Fruit fly (Drosophila melanogaster) whole organism, embryonic: ENCODE data around the gene bin.
A peak's percentile ranks its signal among the peaks of the same experiment; 100 is the strongest.

Experiments
- Adf1 ChIP-seq: fragments of 200-800 bp; sonication (Bioruptor generic); IDR thresholded peaks from 2 replicates; pipeline ENCODE4 v1.3.6; 2022; ENCODE audit warnings: missing biosample characterization, missing genetic modification characterization
- Atf6 ChIP-seq: fragments of 200-800 bp; sonication (Bioruptor generic); IDR thresholded peaks from 2 replicates; pipeline ENCODE4 v1.3.6; 2022; ENCODE audit warnings: missing biosample characterization, missing genetic modification characterization
- B-H1 ChIP-seq: fragments of 200-800 bp; sonication (Bioruptor generic); IDR thresholded peaks from 3 replicates; pipeline ENCODE4 v1.3.6; 2022; ENCODE audit warnings: missing biosample characterization, missing genetic modification characterization
- CG10431 ChIP-seq: fragments of 200-800 bp; sonication (Bioruptor generic); optimal IDR thresholded peaks from 3 replicates; lab custom pipeline; 2018; ENCODE audit warnings: missing biosample characterization, mild to moderate bottlenecking, missing genetic modification characterization
- CG11456 ChIP-seq: fragments of 200-800 bp; sonication (Bioruptor generic); IDR thresholded peaks from 3 replicates; pipeline ENCODE4 v1.3.6; 2022; ENCODE audit warnings: missing biosample characterization, missing genetic modification characterization
- CG12299 ChIP-seq: fragments of 200-800 bp; sonication (Bioruptor generic); optimal IDR thresholded peaks from 2 replicates; lab custom pipeline; 2018; ENCODE audit warnings: missing biosample characterization, mild to moderate bottlenecking, missing genetic modification characterization
- CG13123 ChIP-seq: fragments of 200-800 bp; sonication (Bioruptor generic); optimal IDR thresholded peaks from 2 replicates; lab custom pipeline; 2016; ENCODE audit warnings: missing biosample characterization, missing genetic modification characterization
- CG15514 ChIP-seq: fragments of 200-800 bp; sonication (Bioruptor generic); optimal IDR thresholded peaks from 3 replicates; lab custom pipeline; 2017; ENCODE audit warnings: missing biosample characterization, missing genetic modification characterization, mild to moderate bottlenecking, moderate library complexity, missing genetic modification reagents
- CG16779 ChIP-seq: fragments of 200-800 bp; sonication (Bioruptor generic); IDR thresholded peaks from 2 replicates; pipeline ENCODE4 v1.3.6; 2022; ENCODE audit warnings: missing biosample characterization, missing genetic modification characterization
- CG18599 ChIP-seq: fragments of 200-800 bp; sonication (Bioruptor generic); optimal IDR thresholded peaks from 3 replicates; lab custom pipeline; 2017; ENCODE audit warnings: missing biosample characterization, missing genetic modification characterization, mild to moderate bottlenecking, moderate library complexity, missing genetic modification reagents
- CG2116 ChIP-seq: fragments of 200-800 bp; sonication (Bioruptor generic); optimal IDR thresholded peaks from 3 replicates; lab custom pipeline; 2018; ENCODE audit warnings: missing biosample characterization, mild to moderate bottlenecking, missing genetic modification characterization
- CG2120 ChIP-seq: fragments of 200-800 bp; sonication (Bioruptor generic); optimal IDR thresholded peaks from 3 replicates; lab custom pipeline; 2016; ENCODE audit warnings: missing biosample characterization, missing genetic modification characterization
- CG2202 ChIP-seq: fragments of 200-800 bp; sonication (Bioruptor generic); optimal IDR thresholded peaks from 2 replicates; lab custom pipeline; 2018; ENCODE audit warnings: missing biosample characterization, mild to moderate bottlenecking, missing genetic modification characterization
- CG2875 ChIP-seq: fragments of 200-800 bp; sonication (Bioruptor generic); optimal IDR thresholded peaks from 2 replicates; lab custom pipeline; 2017; ENCODE audit warnings: missing biosample characterization, mild to moderate bottlenecking, missing genetic modification characterization, missing genetic modification reagents
- CG30403 ChIP-seq: fragments of 200-800 bp; sonication (Bioruptor generic); optimal IDR thresholded peaks from 3 replicates; lab custom pipeline; 2016; ENCODE audit warnings: missing biosample characterization, missing genetic modification characterization
- CG31388 ChIP-seq: fragments of 200-800 bp; sonication (Bioruptor generic); optimal IDR thresholded peaks from 2 replicates; lab custom pipeline; 2016; ENCODE audit warnings: missing biosample characterization, missing genetic modification characterization
- CG3847 ChIP-seq: fragments of 200-800 bp; sonication (Bioruptor generic); IDR thresholded peaks from 2 replicates; pipeline ENCODE4 v1.3.6; 2022; ENCODE audit warnings: missing biosample characterization, missing genetic modification characterization
- CG4730 ChIP-seq: fragments of 200-800 bp; sonication (Bioruptor generic); IDR thresholded peaks from 2 replicates; pipeline ENCODE4 v1.3.6; 2022; ENCODE audit warnings: missing biosample characterization, missing genetic modification characterization
- CG8924 ChIP-seq: fragments of 200-800 bp; optimal IDR thresholded peaks from 3 replicates; lab custom pipeline; 2019; ENCODE audit warnings: missing biosample characterization, mild to moderate bottlenecking, missing genetic modification characterization, moderate library complexity
- CG9437 ChIP-seq: fragments of 200-800 bp; sonication (Bioruptor generic); optimal IDR thresholded peaks from 2 replicates; lab custom pipeline; 2018; ENCODE audit warnings: missing biosample characterization, mild to moderate bottlenecking, missing genetic modification characterization
- CG9932 ChIP-seq: fragments of 200-800 bp; sonication (Bioruptor generic); IDR thresholded peaks from 2 replicates; pipeline ENCODE4 v1.3.6; 2022; ENCODE audit warnings: missing biosample characterization, missing genetic modification characterization
- D19B ChIP-seq: fragments of 200-800 bp; sonication (Bioruptor generic); optimal IDR thresholded peaks from 2 replicates; lab custom pipeline; 2017; ENCODE audit warnings: missing biosample characterization, mild to moderate bottlenecking, missing genetic modification characterization
- Dfd ChIP-seq, 2 experiments: fragments of >200 bp; optimal IDR thresholded peaks; 2 replicates each; lab custom pipeline; 2017; ENCODE audit warnings: missing biosample characterization in 2 of 2, missing genetic modification characterization in 2 of 2
- Dref ChIP-seq: fragments of 200-800 bp; sonication (Bioruptor generic); IDR thresholded peaks from 2 replicates; pipeline ENCODE4 v1.3.6; 2022; ENCODE audit warnings: missing biosample characterization, missing genetic modification characterization
- Fer3 ChIP-seq: fragments of 200-800 bp; sonication (Bioruptor generic); optimal IDR thresholded peaks from 2 replicates; lab custom pipeline; 2018; ENCODE audit warnings: missing biosample characterization, mild to moderate bottlenecking, missing genetic modification characterization, moderate library complexity
- Hey ChIP-seq: fragments of 200-800 bp; sonication (Bioruptor generic); optimal IDR thresholded peaks from 3 replicates; lab custom pipeline; 2018; ENCODE audit warnings: missing biosample characterization, mild to moderate bottlenecking, missing genetic modification characterization
- Hr39 ChIP-seq: fragments of >200 bp; optimal IDR thresholded peaks from 2 replicates; lab custom pipeline; 2017
- Hr78 ChIP-seq, 2 experiments: fragments of 200-800 bp in 1 of 2; fragments of >200 bp in 1 of 2; sonication (Bioruptor generic) in 1 of 2; optimal IDR thresholded peaks; 2 replicates each; lab custom pipeline; 2017 to 2019; ENCODE audit warnings: missing biosample characterization in 2 of 2, missing genetic modification characterization in 2 of 2, mild to moderate bottlenecking in 1 of 2, moderate library complexity in 1 of 2
- Mrtf ChIP-seq: fragments of 200-800 bp; sonication (Bioruptor generic); IDR thresholded peaks from 3 replicates; pipeline ENCODE4 v1.3.6; 2022; ENCODE audit warnings: missing biosample characterization, missing genetic modification characterization
- Nf-YA ChIP-seq: fragments of 200-800 bp; sonication (Bioruptor generic); IDR thresholded peaks from 2 replicates; pipeline ENCODE4 v1.3.6; 2022; ENCODE audit warnings: missing biosample characterization, missing genetic modification characterization
- Rfx ChIP-seq: fragments of 200-800 bp; sonication (Bioruptor generic); IDR thresholded peaks from 2 replicates; pipeline ENCODE4 v1.3.6; 2022; ENCODE audit warnings: missing biosample characterization, missing genetic modification characterization
- Rx ChIP-seq: fragments of 200-800 bp; sonication (Bioruptor generic); IDR thresholded peaks from 2 replicates; pipeline ENCODE4 v1.3.6; 2022; ENCODE audit warnings: missing biosample characterization, missing genetic modification characterization
- Side ChIP-seq: fragments of 200-800 bp; sonication (Bioruptor generic); optimal IDR thresholded peaks from 2 replicates; lab custom pipeline; 2016; ENCODE audit warnings: missing biosample characterization, missing genetic modification characterization
- Six4 ChIP-seq: fragments of 200-800 bp; sonication (Bioruptor generic); optimal IDR thresholded peaks from 2 replicates; lab custom pipeline; 2016; ENCODE audit warnings: missing biosample characterization, missing genetic modification characterization
- bigmax ChIP-seq: fragments of 200-800 bp; sonication (Bioruptor generic); optimal IDR thresholded peaks from 2 replicates; lab custom pipeline; 2018; ENCODE audit warnings: missing biosample characterization, mild to moderate bottlenecking, missing genetic modification characterization
- croc ChIP-seq: fragments of 200-800 bp; sonication (Bioruptor generic); conservative IDR thresholded peaks from 3 replicates; pipeline ENCODE4 v1.3.6; 2022; ENCODE audit warnings: missing biosample characterization, missing genetic modification characterization
- da ChIP-seq: fragments of 200-800 bp; sonication (Bioruptor generic); optimal IDR thresholded peaks from 2 replicates; lab custom pipeline; 2016; ENCODE audit warnings: missing biosample characterization, missing genetic modification characterization
- dm ChIP-seq: fragments of 200-800 bp; sonication (Bioruptor generic); optimal IDR thresholded peaks from 3 replicates; lab custom pipeline; 2016; ENCODE audit warnings: missing biosample characterization, missing genetic modification characterization
- ems ChIP-seq: fragments of 200-800 bp; sonication (Bioruptor generic); optimal IDR thresholded peaks from 3 replicates; lab custom pipeline; 2016; ENCODE audit warnings: missing biosample characterization, missing genetic modification characterization
- ewg ChIP-seq: fragments of 200-800 bp; sonication (Bioruptor generic); optimal IDR thresholded peaks from 3 replicates; lab custom pipeline; 2017; ENCODE audit warnings: mild to moderate bottlenecking, missing biosample characterization, missing genetic modification reagents, missing genetic modification characterization
- gro ChIP-seq: fragments of 200-800 bp; sonication (Bioruptor generic); optimal IDR thresholded peaks from 2 replicates; lab custom pipeline; 2016; ENCODE audit warnings: missing biosample characterization, missing genetic modification characterization
- kah ChIP-seq: fragments of 200-800 bp; sonication (Bioruptor generic); optimal IDR thresholded peaks from 2 replicates; lab custom pipeline; 2018; ENCODE audit warnings: missing biosample characterization, mild to moderate bottlenecking, missing genetic modification characterization
- onecut ChIP-seq: fragments of 200-800 bp; sonication (Bioruptor generic); IDR thresholded peaks from 2 replicates; pipeline ENCODE4 v1.3.6; 2022; ENCODE audit warnings: missing biosample characterization, missing genetic modification characterization
- pzg ChIP-seq: fragments of 200-800 bp; sonication (Bioruptor generic); optimal IDR thresholded peaks from 3 replicates; lab custom pipeline; 2018; ENCODE audit warnings: missing biosample characterization, mild to moderate bottlenecking, missing genetic modification characterization, moderate library complexity
- ro ChIP-seq: fragments of 200-800 bp; sonication (Bioruptor generic); IDR thresholded peaks from 2 replicates; pipeline ENCODE4 v1.3.6; 2022; ENCODE audit warnings: missing biosample characterization, missing genetic modification characterization
- stc ChIP-seq: fragments of 200-800 bp; sonication (Bioruptor generic); IDR thresholded peaks from 2 replicates; pipeline ENCODE4 v1.3.6; 2022; ENCODE audit warnings: missing biosample characterization, missing genetic modification characterization
- tgo ChIP-seq: fragments of 200-800 bp; sonication (Bioruptor generic); IDR thresholded peaks from 3 replicates; pipeline ENCODE4 v1.3.6; 2022; ENCODE audit warnings: missing biosample characterization, missing genetic modification characterization
- trem ChIP-seq: fragments of 200-800 bp; optimal IDR thresholded peaks from 3 replicates; lab custom pipeline; 2019; ENCODE audit warnings: missing biosample characterization, mild to moderate bottlenecking, missing genetic modification characterization, moderate library complexity
- twi ChIP-seq: fragments of 200-800 bp; optimal IDR thresholded peaks from 2 replicates; lab custom pipeline; 2019; ENCODE audit warnings: missing biosample characterization, mild to moderate bottlenecking, missing genetic modification characterization, moderate library complexity
- wor ChIP-seq: fragments of 200-800 bp; sonication (Bioruptor generic); IDR thresholded peaks from 2 replicates; pipeline ENCODE4 v1.3.6; 2022; ENCODE audit warnings: missing biosample characterization, missing genetic modification characterization
- zf30C ChIP-seq: fragments of 200-800 bp; sonication (Bioruptor generic); optimal IDR thresholded peaks from 3 replicates; lab custom pipeline; 2018; ENCODE audit warnings: missing biosample characterization, mild to moderate bottlenecking, missing genetic modification characterization

bin gene

dm6 chr3L:6979387-6980249 lies 10.8 kb upstream of the bin start, which contains the start of gene Galphai (continued):
- TF ChIP-seq CG18599 (no peak), CG12299 (tag; lab: Kevin White, UChicago) (peak; percentile 47), onecut (GFP tag; lab: Robert Waterston, UW) (no peak), ro (GFP tag; lab: Robert Waterston, UW) (no peak), twi (no peak), CG3847 (peak; percentile 93), Fer3 (no peak), da (no peak), bigmax (no peak), ewg (GFP tag; lab: Kevin White, UChicago) (peak; percentile 77), Atf6 (GFP tag; lab: Robert Waterston, UW) (no peak), CG15514 (GFP tag; lab: Kevin White, UChicago) (peak; percentile 92), CG8924 (tag; lab: Kevin White, UChicago) (peak; percentile 42), croc (GFP tag; lab: Robert Waterston, UW) (no peak), Dref (GFP tag; lab: Robert Waterston, UW) (peak; percentile 53), Hr39 (lab: Kevin White, UChicago) (no peak), CG2116 (GFP tag; lab: Kevin White, UChicago) (peak; percentile 72), Rfx (peak; percentile 71), kah (GFP tag; lab: Kevin White, UChicago) (no peak), Side (GFP tag; lab: Kevin White, UChicago) (peak; percentile 53), CG31388 (GFP tag; lab: Kevin White, UChicago) (no peak), wor (GFP tag; lab: Robert Waterston, UW) (no peak), Rx (GFP tag; lab: Robert Waterston, UW) (no peak), Hr78 (GFP tag; optimal IDR thresholded peaks at IDR 0.05; lab: Kevin White, UChicago) (peak in 1 of 2 experiments; percentile 69), ems (GFP tag; lab: Kevin White, UChicago) (peak; percentile 40), trem (tag; lab: Kevin White, UChicago) (peak; percentile 91), CG30403 (GFP tag; lab: Kevin White, UChicago) (peak; percentile 7), CG4730 (GFP tag; lab: Robert Waterston, UW) (no peak), pzg (GFP tag; lab: Kevin White, UChicago) (peak; percentile 100), D19B (GFP tag; lab: Kevin White, UChicago) (no peak), CG9437 (no peak), CG2875 (GFP tag; lab: Kevin White, UChicago) (no peak), tgo (GFP tag; lab: Robert Waterston, UW) (no peak), CG16779 (GFP tag; lab: Robert Waterston, UW) (no peak), Six4 (GFP tag; lab: Kevin White, UChicago) (no peak), Hey (no peak), zf30C (GFP tag; lab: Kevin White, UChicago) (no peak), gro (GFP tag; lab: Kevin White, UChicago) (peak; percentile 37), CG11456 (no peak), dm (GFP tag; lab: Kevin White, UChicago) (peak; percentile 58), Mrtf (GFP tag; lab: Robert Waterston, UW) (no peak), B-H1 (GFP tag; lab: Robert Waterston, UW) (no peak), CG2120 (peak; percentile 46), Adf1 (peak; percentile 49; the same call in 1 of the 2 replicates), CG9932 (GFP tag; lab: Robert Waterston, UW) (peak; percentile 66), stc (GFP tag; lab: Robert Waterston, UW) (no peak), CG2202 (tag; lab: Kevin White, UChicago) (no peak), Nf-YA (no peak), Dfd (GFP tag; optimal IDR thresholded peaks at IDR 0.05; lab: Kevin White, UChicago) (no peak), CG10431 (GFP tag; lab: Kevin White, UChicago) (peak; percentile 61), CG13123 (no peak)
